Fruit fly (Drosophila melanogaster) whole organism, embryonic: ENCODE data around the gene Hsp70Ab.

Experiments used
- CG10654 ChIP-seq: fragments of 200-800 bp; sonication (Bioruptor generic); optimal IDR thresholded peaks from 2 replicates; lab custom pipeline; 2016; ENCODE audit warnings: missing biosample characterization, missing genetic modification characterization
- caup ChIP-seq: fragments of 200-800 bp; sonication (Bioruptor generic); optimal IDR thresholded peaks from 3 replicates; lab custom pipeline; 2017; ENCODE audit warnings: missing biosample characterization, mild to moderate bottlenecking, missing genetic modification characterization, moderate library complexity; ENCODE audit not compliant: severe bottlenecking
- esg ChIP-seq: fragments of 200-800 bp; sonication (Bioruptor generic); conservative IDR thresholded peaks from 2 replicates; pipeline ENCODE4 v1.3.6; 2022; ENCODE audit warnings: missing biosample characterization, missing genetic modification characterization
- gsb-n ChIP-seq: fragments of 200-800 bp; sonication (Bioruptor generic); optimal IDR thresholded peaks from 3 replicates; lab custom pipeline; 2018; ENCODE audit warnings: missing biosample characterization, mild to moderate bottlenecking, missing genetic modification characterization
- her ChIP-seq: fragments of 200-800 bp; sonication (Bioruptor generic); optimal IDR thresholded peaks from 2 replicates; lab custom pipeline; 2016; ENCODE audit warnings: missing biosample characterization, missing genetic modification characterization
- inv ChIP-seq: fragments of 200-800 bp; sonication (Bioruptor generic); IDR thresholded peaks from 2 replicates; pipeline ENCODE4 v1.3.6; 2022; ENCODE audit warnings: missing biosample characterization, missing genetic modification characterization; ENCODE audit not compliant: partially characterized antibody
- ken ChIP-seq: fragments of 200-800 bp; sonication (Bioruptor generic); IDR thresholded peaks from 3 replicates; pipeline ENCODE4 v1.3.6; 2022; ENCODE audit warnings: missing biosample characterization, missing genetic modification characterization
- lmd ChIP-seq: fragments of 200-800 bp; sonication (Bioruptor generic); IDR thresholded peaks from 2 replicates; pipeline ENCODE4 v1.3.6; 2022; ENCODE audit warnings: missing biosample characterization, missing genetic modification characterization
- pan ChIP-seq, 4 experiments: fragments of >200 bp in 3 of 4; fragments of 200-800 bp in 1 of 4; sonication (Bioruptor generic) in 1 of 4; optimal IDR thresholded peaks in 3 of 4; IDR thresholded peaks in 1 of 4; 2 replicates each; pipeline versions ENCODE4 v1.3.6 to Lab custom; 2017 to 2022; ENCODE audit warnings: missing biosample characterization in 2 of 4, missing genetic modification characterization in 2 of 4, mixed read lengths in 1 of 4
- ttk ChIP-seq: fragments of 200-800 bp; sonication (Bioruptor generic); IDR thresholded peaks from 2 replicates; pipeline ENCODE4 v2.1.2; 2022; ENCODE audit warnings: missing biosample characterization, missing genetic modification characterization
- unpg ChIP-seq: fragments of 200-800 bp; sonication (Bioruptor generic); optimal IDR thresholded peaks from 3 replicates; lab custom pipeline; 2018; ENCODE audit warnings: missing biosample characterization, mild to moderate bottlenecking, missing genetic modification characterization, moderate library complexity
- wek ChIP-seq: fragments of 200-800 bp; sonication (Bioruptor generic); optimal IDR thresholded peaks from 3 replicates; lab custom pipeline; 2018; ENCODE audit warnings: missing biosample characterization, mild to moderate bottlenecking, missing genetic modification characterization, moderate library complexity

- TF ChIP-seq her (GFP tag; lab: Kevin White, UChicago) (no peak), inv (GFP tag; lab: Robert Waterston, UW) (no peak), caup (GFP tag; lab: Kevin White, UChicago) (no peak), esg (no peak), unpg (GFP tag; lab: Kevin White, UChicago) (no peak), gsb-n (no peak), wek (GFP tag; lab: Kevin White, UChicago) (no peak), lmd (no peak), CG10654 (GFP tag; lab: Kevin White, UChicago) (no peak), ken (GFP tag; lab: Robert Waterston, UW) (no peak), pan (optimal IDR thresholded peaks at IDR 0.05; lab: Kevin White, UChicago) (no peak), pan (GFP tag; optimal IDR thresholded peaks at IDR 0.05 in 1 of 2, IDR thresholded peaks at IDR 0.05 in 1 of 2) (no peak), ttk (GFP tag; lab: Robert Waterston, UW) (no peak)
These were observed 47.1 kb downstream of the Hsp70Ab start, which contains the start of gene Tk for dm6 chr3R:12005417-12005816.
